Worm (Caenorhabditis elegans): ENCODE measurements around the gene tkr-1.

- no peak for TF ChIP-seq skn-1 (tag; optimal IDR thresholded peaks at IDR 0.05)
- no peak for TF ChIP-seq R02D3.7 (tag; optimal IDR thresholded peaks at IDR 0.05)
- no peak for TF ChIP-seq fos-1 (tag; optimal IDR thresholded peaks at IDR 0.05)
- no peak for TF ChIP-seq mdl-1 (tag; optimal IDR thresholded peaks at IDR 0.05)
- TF ChIP-seq C34F6.9 (tag; optimal IDR thresholded peaks at IDR 0.05): no peak
Measured at ce11 chrIII:9335076-9335475, 48.5 kb upstream of the tkr-1 start.

All from whole organism, L2 larva.